In genomic region chr2L:7635156-7635555, dm6 we compare ENCODE assay signal across 1 fruit fly cellular context.
TF ChIP-seq lines count a peak whose summit lies in the region.

No protein-coding gene starts in this region.

TF ChIP-seq in whole organism, embryonic, 481 proteins besides CTCF, POLR2A, EP300 and RAD21 (continued from another document and continues in another):
- peak; percentile 15 for TF ChIP-seq CG15514 (GFP tag; optimal IDR thresholded peaks at IDR 0.05; lab: Kevin White, UChicago)
- no peak for TF ChIP-seq aop (GFP tag; IDR thresholded peaks at IDR 0.05; lab: Robert Waterston, UW)
- no peak for TF ChIP-seq CG11398 (GFP tag; optimal IDR thresholded peaks at IDR 0.05; lab: Kevin White, UChicago)
- TF ChIP-seq Meics (GFP tag; optimal IDR thresholded peaks at IDR 0.05; lab: Kevin White, UChicago), result peak; percentile 27
- TF ChIP-seq Antp (GFP tag; optimal IDR thresholded peaks at IDR 0.05; lab: Kevin White, UChicago), result peak; percentile 31
- TF ChIP-seq klu (GFP tag; IDR thresholded peaks at IDR 0.05; lab: Robert Waterston, UW), result no peak
- TF ChIP-seq chm (GFP tag; IDR thresholded peaks at IDR 0.05; lab: Robert Waterston, UW), result no peak
- no peak for TF ChIP-seq CG6791 (GFP tag; IDR thresholded peaks at IDR 0.05; lab: Robert Waterston, UW; ENCODE audit: partially characterized antibody)
- TF ChIP-seq CG10565 (GFP tag; optimal IDR thresholded peaks at IDR 0.05; lab: Kevin White, UChicago), result no peak
- no peak for TF ChIP-seq YL-1 (GFP tag; optimal IDR thresholded peaks at IDR 0.05; lab: Kevin White, UChicago)
- TF ChIP-seq pum (GFP tag; optimal IDR thresholded peaks at IDR 0.05; lab: Kevin White, UChicago), result peak; percentile 18
- TF ChIP-seq CG13894 (tag; optimal IDR thresholded peaks at IDR 0.05; lab: Kevin White, UChicago), result no peak
- TF ChIP-seq CG2875 (GFP tag; optimal IDR thresholded peaks at IDR 0.05; lab: Kevin White, UChicago), result no peak
- no peak for TF ChIP-seq Ets97D (GFP tag; optimal IDR thresholded peaks at IDR 0.05; lab: Kevin White, UChicago)
- TF ChIP-seq CG34422 (GFP tag; IDR thresholded peaks at IDR 0.05; lab: Robert Waterston, UW), result peak; percentile 45; the same call in 2 of the 3 replicates
- peak; percentile 51 for TF ChIP-seq Chrac-16 (GFP tag; optimal IDR thresholded peaks at IDR 0.05; lab: Kevin White, UChicago)
- TF ChIP-seq CkIIα-i1 (GFP tag; IDR thresholded peaks at IDR 0.05; lab: Robert Waterston, UW), result no peak
- no peak for TF ChIP-seq Eip74EF (GFP tag; optimal IDR thresholded peaks at IDR 0.05; lab: Kevin White, UChicago)
- TF ChIP-seq jumu (GFP tag; optimal IDR thresholded peaks at IDR 0.05; lab: Kevin White, UChicago), result no peak
- TF ChIP-seq CG1647 (GFP tag; optimal IDR thresholded peaks at IDR 0.05; lab: Kevin White, UChicago), result no peak
- peak; percentile 45 for TF ChIP-seq nmo (GFP tag; optimal IDR thresholded peaks at IDR 0.05; lab: Kevin White, UChicago)
- TF ChIP-seq CG1792 (GFP tag; optimal IDR thresholded peaks at IDR 0.05; lab: Kevin White, UChicago), result no peak
- no peak for TF ChIP-seq pfk (GFP tag; optimal IDR thresholded peaks at IDR 0.05; lab: Kevin White, UChicago)
- no peak for TF ChIP-seq CG9932 (GFP tag; IDR thresholded peaks at IDR 0.05; lab: Robert Waterston, UW)
- peak; percentile 22 for TF ChIP-seq Six4 (GFP tag; optimal IDR thresholded peaks at IDR 0.05; lab: Kevin White, UChicago)
- no peak for TF ChIP-seq hkb (optimal IDR thresholded peaks at IDR 0.05; lab: Kevin White, UChicago)
- TF ChIP-seq hkb (GFP tag; IDR thresholded peaks at IDR 0.05; lab: Robert Waterston, UW), result peak; percentile 40; the same call in 1 of the 2 replicates
- no peak for TF ChIP-seq Nf-YC (tag; optimal IDR thresholded peaks at IDR 0.05; lab: Kevin White, UChicago)
- TF ChIP-seq CG12299 (tag; optimal IDR thresholded peaks at IDR 0.05; lab: Kevin White, UChicago), result no peak
- TF ChIP-seq Gug (GFP tag; IDR thresholded peaks at IDR 0.05; lab: Robert Waterston, UW), result peak; percentile 15; the same call in 1 of the 4 replicates
- TF ChIP-seq oc (tag; optimal IDR thresholded peaks at IDR 0.05; lab: Kevin White, UChicago), result no peak
- peak; percentile 57 for TF ChIP-seq dmrt99B (tag; optimal IDR thresholded peaks at IDR 0.05; lab: Kevin White, UChicago)
- TF ChIP-seq Fer1 (GFP tag; optimal IDR thresholded peaks at IDR 0.05; lab: Kevin White, UChicago), result no peak
- peak; percentile 74 for TF ChIP-seq CG18262 (tag; optimal IDR thresholded peaks at IDR 0.05; lab: Kevin White, UChicago)
- peak; percentile 21 for TF ChIP-seq Side (GFP tag; optimal IDR thresholded peaks at IDR 0.05; lab: Kevin White, UChicago)
- peak; percentile 10; the same call in 1 of the 2 replicates for TF ChIP-seq lmd (GFP tag; IDR thresholded peaks at IDR 0.05; lab: Robert Waterston, UW)
- no peak for TF ChIP-seq vnd (GFP tag; IDR thresholded peaks at IDR 0.05; lab: Robert Waterston, UW; ENCODE audit: partially characterized antibody)
- no peak for TF ChIP-seq D19B (GFP tag; optimal IDR thresholded peaks at IDR 0.05; lab: Kevin White, UChicago)
- peak; percentile 82 for TF ChIP-seq zen (tag; optimal IDR thresholded peaks at IDR 0.05; lab: Kevin White, UChicago)
- TF ChIP-seq Dfd (GFP tag; optimal IDR thresholded peaks at IDR 0.05; lab: Kevin White, UChicago), result no peak
- TF ChIP-seq bbx (GFP tag; IDR thresholded peaks at IDR 0.05; lab: Robert Waterston, UW; ENCODE audit: partially characterized antibody), result no peak
- no peak for TF ChIP-seq H2.0 (GFP tag; IDR thresholded peaks at IDR 0.05; lab: Robert Waterston, UW)
- no peak for TF ChIP-seq h (optimal IDR thresholded peaks at IDR 0.05; lab: Kevin White, UChicago)
- TF ChIP-seq CG3281 (GFP tag; optimal IDR thresholded peaks at IDR 0.05; lab: Kevin White, UChicago), result no peak
- no peak for TF ChIP-seq dm (GFP tag; optimal IDR thresholded peaks at IDR 0.05; lab: Kevin White, UChicago)
- no peak for TF ChIP-seq sug (tag; optimal IDR thresholded peaks at IDR 0.05; lab: Kevin White, UChicago)
- TF ChIP-seq CG8290 (GFP tag; optimal IDR thresholded peaks at IDR 0.05; lab: Kevin White, UChicago), result no peak
- no peak for TF ChIP-seq CG8290 (tag; optimal IDR thresholded peaks at IDR 0.05; lab: Kevin White, UChicago)
- peak; percentile 12 for TF ChIP-seq twi (tag; optimal IDR thresholded peaks at IDR 0.05; lab: Kevin White, UChicago)
- no peak for TF ChIP-seq Trl (optimal IDR thresholded peaks at IDR 0.05; lab: Kevin White, UChicago)
- TF ChIP-seq Trl (GFP tag; optimal IDR thresholded peaks at IDR 0.05; lab: Kevin White, UChicago), result peak; percentile 41
- peak; percentile 50 for TF ChIP-seq CG10267 (tag; optimal IDR thresholded peaks at IDR 0.05; lab: Kevin White, UChicago)
- TF ChIP-seq CG8944 (GFP tag; optimal IDR thresholded peaks at IDR 0.05; lab: Kevin White, UChicago), result peak; percentile 11
- no peak for TF ChIP-seq onecut (GFP tag; IDR thresholded peaks at IDR 0.05; lab: Robert Waterston, UW)
- TF ChIP-seq Sin3A (optimal IDR thresholded peaks at IDR 0.05; lab: Kevin White, UChicago), result no peak
- peak; percentile 32 for TF ChIP-seq CG15479 (GFP tag; optimal IDR thresholded peaks at IDR 0.05; lab: Kevin White, UChicago)
- no peak for TF ChIP-seq eyg (GFP tag; optimal IDR thresholded peaks at IDR 0.05; lab: Kevin White, UChicago)
- TF ChIP-seq fru (optimal IDR thresholded peaks at IDR 0.05; lab: Kevin White, UChicago), result no peak
- TF ChIP-seq sob (GFP tag; IDR thresholded peaks at IDR 0.05; lab: Robert Waterston, UW), result no peak
- TF ChIP-seq Abd-B (GFP tag; optimal IDR thresholded peaks at IDR 0.05; lab: Kevin White, UChicago), result peak; percentile 10
- no peak for TF ChIP-seq tgo (GFP tag; IDR thresholded peaks at IDR 0.05; lab: Robert Waterston, UW)
- TF ChIP-seq CG10366 (GFP tag; IDR thresholded peaks at IDR 0.05; lab: Robert Waterston, UW), result no peak; the same call in 1 of the 2 replicates
- no peak for TF ChIP-seq Tbp (GFP tag; optimal IDR thresholded peaks at IDR 0.05; lab: Kevin White, UChicago)
- no peak for TF ChIP-seq Dek (tag; optimal IDR thresholded peaks at IDR 0.05; lab: Kevin White, UChicago)
- no peak for TF ChIP-seq gcm (GFP tag; optimal IDR thresholded peaks at IDR 0.05; lab: Kevin White, UChicago)
- peak; percentile 65 for TF ChIP-seq sens (GFP tag; lab: Kevin White, UChicago)
- no peak for TF ChIP-seq sc (optimal IDR thresholded peaks at IDR 0.05; lab: Kevin White, UChicago)
- TF ChIP-seq sc (GFP tag; optimal IDR thresholded peaks at IDR 0.05; lab: Kevin White, UChicago), result no peak
- TF ChIP-seq CG12104 (GFP tag; optimal IDR thresholded peaks at IDR 0.05; lab: Kevin White, UChicago), result no peak
- TF ChIP-seq gcm2 (GFP tag; optimal IDR thresholded peaks at IDR 0.05; lab: Kevin White, UChicago), result no peak
- peak; percentile 18 for TF ChIP-seq Atf3 (GFP tag; optimal IDR thresholded peaks at IDR 0.05; lab: Kevin White, UChicago)
- no peak for TF ChIP-seq Rfx (GFP tag; IDR thresholded peaks at IDR 0.05; lab: Robert Waterston, UW)
- no peak for TF ChIP-seq prd (optimal IDR thresholded peaks at IDR 0.05; lab: Kevin White, UChicago)
- TF ChIP-seq prd (GFP tag; IDR thresholded peaks at IDR 0.05; lab: Robert Waterston, UW), result peak; percentile 91
- no peak for TF ChIP-seq CG9609 (GFP tag; optimal IDR thresholded peaks at IDR 0.05; lab: Kevin White, UChicago)
- no peak for TF ChIP-seq CG1602 (GFP tag; optimal IDR thresholded peaks at IDR 0.05; lab: Kevin White, UChicago)
- no peak for TF ChIP-seq exex (tag; optimal IDR thresholded peaks at IDR 0.05; lab: Kevin White, UChicago)
- peak; percentile 14 for TF ChIP-seq Xbp1 (GFP tag; optimal IDR thresholded peaks at IDR 0.05; lab: Kevin White, UChicago)
- TF ChIP-seq zen2 (GFP tag; IDR thresholded peaks at IDR 0.05; lab: Robert Waterston, UW; ENCODE audit: partially characterized antibody), result no peak
- TF ChIP-seq zf30C (GFP tag; optimal IDR thresholded peaks at IDR 0.05; lab: Kevin White, UChicago), result peak; percentile 38
- no peak for TF ChIP-seq wdn (GFP tag; IDR thresholded peaks at IDR 0.05; lab: Robert Waterston, UW)
- TF ChIP-seq Neu2 (GFP tag; optimal IDR thresholded peaks at IDR 0.05; lab: Kevin White, UChicago; ENCODE audit: borderline replicate concordance), result no peak
- TF ChIP-seq grau (tag; optimal IDR thresholded peaks at IDR 0.05; lab: Kevin White, UChicago), result peak; percentile 10
- TF ChIP-seq CG17912 (GFP tag; optimal IDR thresholded peaks at IDR 0.05; lab: Kevin White, UChicago), result no peak
- TF ChIP-seq pita (GFP tag; optimal IDR thresholded peaks at IDR 0.05; lab: Kevin White, UChicago), result no peak
- peak; percentile 19; the same call in 1 of the 3 replicates for TF ChIP-seq CG7357 (GFP tag; IDR thresholded peaks at IDR 0.05; lab: Robert Waterston, UW)
- TF ChIP-seq CG5180 (GFP tag; optimal IDR thresholded peaks at IDR 0.05; lab: Kevin White, UChicago), result peak; percentile 8
- TF ChIP-seq kah (GFP tag; optimal IDR thresholded peaks at IDR 0.05; lab: Kevin White, UChicago), result no peak
- no peak for TF ChIP-seq NC2β (GFP tag; optimal IDR thresholded peaks at IDR 0.05; lab: Kevin White, UChicago)
- TF ChIP-seq Hr51 (GFP tag; optimal IDR thresholded peaks at IDR 0.05; lab: Kevin White, UChicago), result peak in 1 of 2 experiments; percentile 4
- no peak for TF ChIP-seq wek (GFP tag; optimal IDR thresholded peaks at IDR 0.05; lab: Kevin White, UChicago)
- peak; percentile 45; the same call in 1 of the 2 replicates for TF ChIP-seq CG4360 (GFP tag; IDR thresholded peaks at IDR 0.05; lab: Robert Waterston, UW)
- TF ChIP-seq grn (GFP tag; optimal IDR thresholded peaks at IDR 0.05; lab: Kevin White, UChicago), result no peak
- no peak for TF ChIP-seq CG1024 (GFP tag; IDR thresholded peaks at IDR 0.05; lab: Robert Waterston, UW)
- no peak for TF ChIP-seq kni (GFP tag; optimal IDR thresholded peaks at IDR 0.05; lab: Kevin White, UChicago)
- no peak for TF ChIP-seq gfzf (GFP tag; optimal IDR thresholded peaks at IDR 0.05; lab: Kevin White, UChicago)
- peak; percentile 44 for TF ChIP-seq CG6254 (GFP tag; optimal IDR thresholded peaks at IDR 0.05; lab: Kevin White, UChicago)
- no peak for TF ChIP-seq odd (GFP tag; optimal IDR thresholded peaks at IDR 0.05; lab: Kevin White, UChicago)
- peak in 1 of 2 experiments; percentile 83 for TF ChIP-seq tll (GFP tag; optimal IDR thresholded peaks at IDR 0.05; lab: Kevin White, UChicago)
- no peak for TF ChIP-seq CG13624 (GFP tag; optimal IDR thresholded peaks at IDR 0.05; lab: Kevin White, UChicago)
- TF ChIP-seq Dref (GFP tag; IDR thresholded peaks at IDR 0.05; lab: Robert Waterston, UW), result no peak
- no peak for TF ChIP-seq rib (GFP tag; IDR thresholded peaks at IDR 0.05; lab: Robert Waterston, UW)
- no peak for TF ChIP-seq nerfin-2 (GFP tag; IDR thresholded peaks at IDR 0.05; lab: Robert Waterston, UW; ENCODE audit: partially characterized antibody)
- TF ChIP-seq D (optimal IDR thresholded peaks at IDR 0.05; lab: Kevin White, UChicago), result no peak
- TF ChIP-seq D (GFP tag; optimal IDR thresholded peaks at IDR 0.05; lab: Kevin White, UChicago), result peak; percentile 51
- TF ChIP-seq bcd (GFP tag; optimal IDR thresholded peaks at IDR 0.05; lab: Kevin White, UChicago), result peak; percentile 20
- TF ChIP-seq CG14667 (GFP tag; IDR thresholded peaks at IDR 0.05; lab: Robert Waterston, UW), result peak; percentile 48; the same call in 1 of the 2 replicates
- peak; percentile 36 for TF ChIP-seq nerfin-1 (tag; optimal IDR thresholded peaks at IDR 0.05; lab: Kevin White, UChicago)
- peak; percentile 30 for TF ChIP-seq CG17802 (tag; optimal IDR thresholded peaks at IDR 0.05; lab: Kevin White, UChicago)
- no peak for TF ChIP-seq sima (GFP tag; optimal IDR thresholded peaks at IDR 0.05; lab: Kevin White, UChicago)
- no peak for TF ChIP-seq CG7745 (tag; optimal IDR thresholded peaks at IDR 0.05; lab: Kevin White, UChicago)
- no peak for TF ChIP-seq CrebB (tag; optimal IDR thresholded peaks at IDR 0.05; lab: Kevin White, UChicago)
- TF ChIP-seq CG34376 (GFP tag; optimal IDR thresholded peaks at IDR 0.05; lab: Kevin White, UChicago), result no peak
- TF ChIP-seq lilli (GFP tag; optimal IDR thresholded peaks at IDR 0.05; lab: Kevin White, UChicago), result no peak
- TF ChIP-seq luna (GFP tag; optimal IDR thresholded peaks at IDR 0.05; lab: Kevin White, UChicago), result no peak
- TF ChIP-seq Adf1 (GFP tag; IDR thresholded peaks at IDR 0.05; lab: Robert Waterston, UW), result no peak
- TF ChIP-seq cad (GFP tag; optimal IDR thresholded peaks at IDR 0.05; lab: Kevin White, UChicago), result no peak
- no peak for TF ChIP-seq pho (GFP tag; optimal IDR thresholded peaks at IDR 0.05; lab: Kevin White, UChicago)
- no peak for TF ChIP-seq Dll (GFP tag; IDR thresholded peaks at IDR 0.05; lab: Robert Waterston, UW; ENCODE audit: partially characterized antibody)
- TF ChIP-seq lola (GFP tag; optimal IDR thresholded peaks at IDR 0.05; lab: Kevin White, UChicago), result peak in 1 of 3 experiments; percentile 60
- TF ChIP-seq CG9215 (GFP tag; IDR thresholded peaks at IDR 0.05; lab: Robert Waterston, UW), result no peak
- no peak for TF ChIP-seq cas (GFP tag; IDR thresholded peaks at IDR 0.05; lab: Robert Waterston, UW)
- TF ChIP-seq CG18011 (GFP tag; optimal IDR thresholded peaks at IDR 0.05; lab: Kevin White, UChicago), result no peak
- peak; percentile 4 for TF ChIP-seq MTF-1 (GFP tag; optimal IDR thresholded peaks at IDR 0.05; lab: Kevin White, UChicago; ENCODE audit: borderline replicate concordance)
- TF ChIP-seq CG31388 (GFP tag; optimal IDR thresholded peaks at IDR 0.05; lab: Kevin White, UChicago), result no peak
- no peak for TF ChIP-seq mam (GFP tag; optimal IDR thresholded peaks at IDR 0.05; lab: Kevin White, UChicago)
- TF ChIP-seq CG13287 (GFP tag; IDR thresholded peaks at IDR 0.05; lab: Robert Waterston, UW; ENCODE audit: partially characterized antibody), result no peak
- no peak for TF ChIP-seq CG15073 (GFP tag; optimal IDR thresholded peaks at IDR 0.05; lab: Kevin White, UChicago)
- TF ChIP-seq ase (GFP tag; IDR thresholded peaks at IDR 0.05; lab: Robert Waterston, UW), result peak; percentile 68; the same call in 2 of the 3 replicates
- TF ChIP-seq NfI (GFP tag; optimal IDR thresholded peaks at IDR 0.05; lab: Kevin White, UChicago), result no peak
- TF ChIP-seq B-H2 (GFP tag; optimal IDR thresholded peaks at IDR 0.05; lab: Kevin White, UChicago), result no peak
- no peak for TF ChIP-seq dimm (GFP tag; IDR thresholded peaks at IDR 0.05; lab: Robert Waterston, UW)
- no peak; the same call in 1 of the 2 replicates for TF ChIP-seq CG7372 (GFP tag; IDR thresholded peaks at IDR 0.05; lab: Robert Waterston, UW)
- no peak for TF ChIP-seq insv (GFP tag; optimal IDR thresholded peaks at IDR 0.05; lab: Kevin White, UChicago)
- TF ChIP-seq ssp (GFP tag; IDR thresholded peaks at IDR 0.05; lab: Robert Waterston, UW), result no peak
- TF ChIP-seq CG6854 (GFP tag; optimal IDR thresholded peaks at IDR 0.05; lab: Kevin White, UChicago), result no peak
